Worm (Caenorhabditis elegans) whole organism, L3 larva: Measurements from ENCODE around the gene msd-4.
A peak's percentile ranks its signal among the peaks of the same experiment; 100 is the strongest.

Source experiments
- R02D3.7 ChIP-seq: fragments of 150-350 bp; optimal IDR thresholded peaks from 2 replicates; lab custom pipeline; 2014; ENCODE audit warnings: missing biosample characterization, missing genetic modification characterization
- ZK546.5 ChIP-seq: sonication (generic microtip); optimal IDR thresholded peaks from 2 replicates; lab custom pipeline; 2017; ENCODE audit warnings: missing biosample characterization, missing genetic modification characterization
- aly-2 ChIP-seq: fragments of 150-350 bp; optimal IDR thresholded peaks from 2 replicates; lab custom pipeline; 2014; ENCODE audit warnings: missing biosample characterization, missing genetic modification characterization
- ama-1 ChIP-seq: fragments of 150-350 bp; optimal IDR thresholded peaks from 2 replicates; lab custom pipeline; 2018
- ceh-16 ChIP-seq: sonication (generic microtip); optimal IDR thresholded peaks from 2 replicates; lab custom pipeline; 2017; ENCODE audit warnings: missing biosample characterization, missing genetic modification characterization
- ceh-28 ChIP-seq: fragments of 150-350 bp; optimal IDR thresholded peaks from 2 replicates; lab custom pipeline; 2014; ENCODE audit warnings: missing biosample characterization, missing genetic modification reagents, missing genetic modification characterization
- daf-12 ChIP-seq: fragments of 150-350 bp; optimal IDR thresholded peaks from 2 replicates; lab custom pipeline; 2014; ENCODE audit warnings: missing biosample characterization, missing genetic modification reagents, missing genetic modification characterization
- egl-27 ChIP-seq: sonication (generic microtip); optimal IDR thresholded peaks from 4 replicates; lab custom pipeline; 2017; ENCODE audit warnings: missing biosample characterization, missing genetic modification reagents, missing genetic modification characterization
- egl-5 ChIP-seq: fragments of 150-350 bp; optimal IDR thresholded peaks from 2 replicates; lab custom pipeline; 2017; ENCODE audit warnings: missing biosample characterization, missing genetic modification reagents, missing genetic modification characterization, inconsistent platforms
- elt-1 ChIP-seq: fragments of 150-350 bp; optimal IDR thresholded peaks from 2 replicates; lab custom pipeline; 2014; ENCODE audit warnings: missing biosample characterization, missing genetic modification characterization
- elt-2 ChIP-seq: sonication (generic microtip); optimal IDR thresholded peaks from 2 replicates; lab custom pipeline; 2016; ENCODE audit warnings: missing genetic modification reagents, mild to moderate bottlenecking, missing genetic modification characterization, missing compliant biosample characterization
- elt-3 ChIP-seq, 3 experiments: fragments of 150-350 bp in 1 of 3; sonication (generic microtip) in 2 of 3; optimal IDR thresholded peaks; 2 replicates in 2 of 3; 4 replicates in 1 of 3; lab custom pipeline; 2014 to 2017; ENCODE audit warnings: missing biosample characterization in 3 of 3, missing genetic modification characterization in 3 of 3
- eor-1 ChIP-seq, 2 experiments: fragments of 150-350 bp; optimal IDR thresholded peaks; 2 replicates each; lab custom pipeline; 2014 to 2018; ENCODE audit warnings: missing biosample characterization in 2 of 2, missing genetic modification characterization in 2 of 2
- fos-1 ChIP-seq: fragments of 150-350 bp; optimal IDR thresholded peaks from 2 replicates; lab custom pipeline; 2014; ENCODE audit warnings: missing biosample characterization, missing genetic modification characterization
- hmg-11 ChIP-seq: sonication (generic microtip); optimal IDR thresholded peaks from 2 replicates; lab custom pipeline; 2016; ENCODE audit warnings: missing genetic modification characterization, missing compliant biosample characterization
- jun-1 ChIP-seq: fragments of 150-350 bp; optimal IDR thresholded peaks from 2 replicates; lab custom pipeline; 2014; ENCODE audit warnings: missing biosample characterization, missing genetic modification reagents, missing genetic modification characterization
- lin-15B ChIP-seq: fragments of 150-350 bp; optimal IDR thresholded peaks from 2 replicates; lab custom pipeline; 2014; ENCODE audit warnings: missing biosample characterization, missing genetic modification characterization
- lsy-12 ChIP-seq: sonication (generic microtip); optimal IDR thresholded peaks from 2 replicates; lab custom pipeline; 2016; ENCODE audit warnings: mild to moderate bottlenecking, missing genetic modification characterization, missing compliant biosample characterization
- nfya-1 ChIP-seq: sonication (generic microtip); optimal IDR thresholded peaks from 2 replicates; lab custom pipeline; 2017; ENCODE audit warnings: missing genetic modification characterization, mild to moderate bottlenecking, missing compliant biosample characterization, antibody characterized with exemption, moderate library complexity; ENCODE audit not compliant: insufficient read depth
- nhr-11 ChIP-seq: fragments of 150-350 bp; optimal IDR thresholded peaks from 2 replicates; lab custom pipeline; 2014; ENCODE audit warnings: missing biosample characterization, missing genetic modification characterization
- nhr-12 ChIP-seq: fragments of 150-350 bp; optimal IDR thresholded peaks from 2 replicates; lab custom pipeline; 2014; ENCODE audit warnings: missing biosample characterization, missing genetic modification characterization
- nhr-23 ChIP-seq: fragments of 150-350 bp; optimal IDR thresholded peaks from 2 replicates; lab custom pipeline; 2014; ENCODE audit warnings: missing biosample characterization, missing genetic modification reagents, missing genetic modification characterization
- nhr-25 ChIP-seq: sonication (generic microtip); optimal IDR thresholded peaks from 2 replicates; lab custom pipeline; 2017; ENCODE audit warnings: missing biosample characterization, missing genetic modification characterization
- nhr-28 ChIP-seq: fragments of 150-350 bp; optimal IDR thresholded peaks from 2 replicates; lab custom pipeline; 2014; ENCODE audit warnings: missing biosample characterization, missing genetic modification characterization
- nhr-43 ChIP-seq: sonication (generic microtip); optimal IDR thresholded peaks from 2 replicates; lab custom pipeline; 2016; ENCODE audit warnings: mild to moderate bottlenecking, missing genetic modification characterization, missing compliant biosample characterization; ENCODE audit not compliant: poor library complexity, severe bottlenecking
- nhr-67 ChIP-seq: fragments of 150-350 bp; optimal IDR thresholded peaks from 2 replicates; lab custom pipeline; 2014; ENCODE audit warnings: missing biosample characterization, missing genetic modification characterization
- nhr-76 ChIP-seq: fragments of 150-350 bp; sonication (generic microtip); optimal IDR thresholded peaks from 5 replicates; lab custom pipeline; 2014; ENCODE audit warnings: missing biosample characterization, missing genetic modification characterization
- nhr-77 ChIP-seq: fragments of 150-350 bp; optimal IDR thresholded peaks from 2 replicates; lab custom pipeline; 2014; ENCODE audit warnings: missing biosample characterization, missing genetic modification characterization
- pha-4 ChIP-seq: fragments of 150-350 bp; optimal IDR thresholded peaks from 2 replicates; lab custom pipeline; 2014; ENCODE audit warnings: missing biosample characterization, missing genetic modification reagents, missing genetic modification characterization
- pqm-1 ChIP-seq: fragments of 150-350 bp; optimal IDR thresholded peaks from 2 replicates; lab custom pipeline; 2017; ENCODE audit warnings: missing biosample characterization, missing genetic modification characterization, inconsistent platforms
- sea-2 ChIP-seq: fragments of 150-350 bp; sonication (generic microtip); optimal IDR thresholded peaks from 4 replicates; lab custom pipeline; 2014; ENCODE audit warnings: missing biosample characterization, missing genetic modification reagents, missing genetic modification characterization
- skn-1 ChIP-seq: fragments of 150-350 bp; optimal IDR thresholded peaks from 2 replicates; lab custom pipeline; 2014; ENCODE audit warnings: missing biosample characterization, missing genetic modification characterization
- snpc-4 ChIP-seq: fragments of 150-350 bp; optimal IDR thresholded peaks from 2 replicates; lab custom pipeline; 2014; ENCODE audit warnings: missing biosample characterization, missing genetic modification characterization
- tbx-2 ChIP-seq: sonication (generic microtip); optimal IDR thresholded peaks from 2 replicates; lab custom pipeline; 2016; ENCODE audit warnings: mild to moderate bottlenecking, missing genetic modification characterization, missing compliant biosample characterization
- unc-39 ChIP-seq: sonication (generic microtip); optimal IDR thresholded peaks from 4 replicates; lab custom pipeline; 2017; ENCODE audit warnings: missing biosample characterization, missing genetic modification characterization
- ztf-11 ChIP-seq: fragments of 150-350 bp; optimal IDR thresholded peaks from 2 replicates; lab custom pipeline; 2014; ENCODE audit warnings: missing biosample characterization, missing genetic modification characterization
- ztf-4 ChIP-seq: fragments of 150-350 bp; optimal IDR thresholded peaks from 2 replicates; lab custom pipeline; 2014; ENCODE audit warnings: missing biosample characterization, missing genetic modification characterization

Gene msd-4

ce11 chrIII:4910956-4911355 lies 42.4 kb upstream of the msd-4 start, which contains the start of gene F26F4.2:
F26F4.2 (plus strand) TSS chrIII:4911256.
- TF ChIP-seq nhr-77 (tag; lab: Kevin White, UChicago) = no peak
- no peak for TF ChIP-seq eor-1 (tag; optimal IDR thresholded peaks at IDR 0.05; lab: Kevin White, UChicago)
- no peak for TF ChIP-seq egl-5 (tag; lab: Kevin White, UChicago)
- TF ChIP-seq nhr-23 (tag; lab: Kevin White, UChicago) = no peak
- no peak for TF ChIP-seq tbx-2 (tag; lab: Kevin White, UChicago)
- no peak for TF ChIP-seq ceh-16 (tag; lab: Kevin White, UChicago)
- TF ChIP-seq nhr-76 = no peak
- no peak for TF ChIP-seq hmg-11 (tag; lab: Kevin White, UChicago)
- no peak for TF ChIP-seq egl-27 (tag; lab: Kevin White, UChicago)
- no peak for TF ChIP-seq unc-39 (tag; lab: Kevin White, UChicago)
- no peak for TF ChIP-seq nhr-67 (tag; lab: Kevin White, UChicago)
- no peak for TF ChIP-seq snpc-4

- TF ChIP-seq nhr-28 = no peak
- TF ChIP-seq daf-12 (tag; lab: Kevin White, UChicago) = no peak
Measured at ce11 chrIII:4909938-4910337, 41.4 kb upstream of the msd-4 start, which contains the start of gene F26F4.12. F26F4.12 (minus strand) TSS chrIII:4910038.

ce11 chrIII:4906896-4907295 lies 38.4 kb upstream of the msd-4 start, which contains the start of gene rom-1:
rom-1 (plus strand) TSS chrIII:4907196.
- TF ChIP-seq nhr-77 (tag; lab: Kevin White, UChicago) (no peak), snpc-4 (no peak), ZK546.5 (tag; lab: Kevin White, UChicago) (no peak), elt-2 (tag; lab: Kevin White, UChicago) (no peak), elt-1 (no peak), pqm-1 (tag; lab: Kevin White, UChicago) (no peak), R02D3.7 (no peak), ceh-28 (tag; lab: Kevin White, UChicago) (no peak), nhr-76 (no peak), aly-2 (no peak), tbx-2 (tag; lab: Kevin White, UChicago) (no peak)

- TF ChIP-seq elt-3 (tag; optimal IDR thresholded peaks at IDR 0.05; lab: Kevin White, UChicago) (peak in 1 of 3 experiments; percentile 40), nhr-11 (no peak), ztf-11 (tag; lab: Kevin White, UChicago) (no peak), hmg-11 (tag; lab: Kevin White, UChicago) (no peak), nhr-76 (no peak), nhr-12 (tag; lab: Kevin White, UChicago) (no peak), ceh-16 (tag; lab: Kevin White, UChicago) (no peak), jun-1 (tag; lab: Kevin White, UChicago) (peak; percentile 44), aly-2 (no peak), elt-2 (tag; lab: Kevin White, UChicago) (peak; percentile 64), daf-12 (tag; lab: Kevin White, UChicago) (no peak), pha-4 (tag; lab: Kevin White, UChicago) (peak; percentile 24), ztf-4 (no peak), nhr-43 (tag; lab: Kevin White, UChicago) (no peak), sea-2 (GFP tag; lab: Kevin White, UChicago) (no peak), skn-1 (tag; lab: Kevin White, UChicago) (no peak), fos-1 (no peak), pqm-1 (tag; lab: Kevin White, UChicago) (peak; percentile 2), snpc-4 (peak; percentile 26), nhr-25 (no peak), ceh-28 (tag; lab: Kevin White, UChicago) (no peak)
Measured at ce11 chrIII:4906365-4906764, 37.8 kb upstream of the msd-4 start.

- TF ChIP-seq egl-27 (tag; lab: Kevin White, UChicago) (no peak), nfya-1 (peak; percentile 52), ama-1 (lab: Kevin White, UChicago) (no peak), lin-15B (tag; lab: Kevin White, UChicago) (peak; percentile 42), lsy-12 (no peak), pqm-1 (tag; lab: Kevin White, UChicago) (no peak), pha-4 (tag; lab: Kevin White, UChicago) (peak; percentile 14)
Measured at ce11 chrIII:4905405-4905804, 36.9 kb upstream of the msd-4 start, which contains the start of gene F26F4.8. F26F4.8 (minus strand) TSS chrIII:4905473.
